Worm (Caenorhabditis elegans) whole organism, L4 larva: ENCODE results near the gene C23H5.8.

Source experiments
- D1046.2 ChIP-seq: fragments of 200-800 bp; sonication (Bioruptor generic); IDR thresholded peaks from 2 replicates; pipeline ENCODE4 v1.3.6; 2022; ENCODE audit warnings: missing genetic modification characterization, missing compliant biosample characterization
- F10B5.3 ChIP-seq: sonication (generic microtip); optimal IDR thresholded peaks from 2 replicates; lab custom pipeline; 2016; ENCODE audit warnings: mild to moderate bottlenecking, missing genetic modification characterization, missing compliant biosample characterization
- F26F4.8 ChIP-seq: fragments of 200-800 bp; sonication (Bioruptor generic); conservative IDR thresholded peaks from 2 replicates; pipeline ENCODE4 v1.3.6; 2022; ENCODE audit warnings: missing genetic modification characterization, missing compliant biosample characterization
- F37D6.2 ChIP-seq: sonication (generic microtip); optimal IDR thresholded peaks from 2 replicates; lab custom pipeline; 2016; ENCODE audit warnings: mild to moderate bottlenecking, missing genetic modification characterization, missing compliant biosample characterization
- T26A8.4 ChIP-seq: fragments of 200-800 bp; sonication (Bioruptor generic); IDR thresholded peaks from 2 replicates; pipeline ENCODE4 v1.3.6; 2022; ENCODE audit warnings: missing genetic modification characterization, missing compliant biosample characterization
- Y48G9A.11 ChIP-seq: fragments of 200-800 bp; sonication (Bioruptor generic); IDR thresholded peaks from 2 replicates; pipeline ENCODE4 v1.3.6; 2022; ENCODE audit warnings: missing genetic modification reagents, missing genetic modification characterization, missing compliant biosample characterization
- aha-1 ChIP-seq: fragments of 150-350 bp; peaks from one replicate; lab custom pipeline; 2014; ENCODE audit warnings: missing biosample characterization, missing genetic modification characterization
- attf-4 ChIP-seq: sonication (generic microtip); optimal IDR thresholded peaks from 3 replicates; lab custom pipeline; 2017; ENCODE audit warnings: missing biosample characterization, missing genetic modification characterization
- ceh-20 ChIP-seq: fragments of 200-800 bp; sonication (Bioruptor generic); IDR thresholded peaks from 2 replicates; pipeline ENCODE4 v1.3.6; 2022; ENCODE audit warnings: missing genetic modification reagents, missing genetic modification characterization, missing compliant biosample characterization
- ceh-28 ChIP-seq: fragments of 150-350 bp; optimal IDR thresholded peaks from 2 replicates; lab custom pipeline; 2014; ENCODE audit warnings: missing biosample characterization, missing genetic modification reagents, missing genetic modification characterization
- ceh-82 ChIP-seq: sonication (generic microtip); optimal IDR thresholded peaks from 2 replicates; lab custom pipeline; 2017; ENCODE audit warnings: missing biosample characterization, missing genetic modification characterization
- cey-2 ChIP-seq: sonication (generic microtip); optimal IDR thresholded peaks from 3 replicates; lab custom pipeline; 2017; ENCODE audit warnings: missing genetic modification characterization, mild to moderate bottlenecking, missing compliant biosample characterization, antibody characterized with exemption, borderline replicate concordance; ENCODE audit not compliant: insufficient read depth
- daf-16 ChIP-seq, 3 experiments: sonication (generic microtip); optimal IDR thresholded peaks; 2 replicates each; lab custom pipeline; 2016 to 2017; ENCODE audit warnings: missing genetic modification characterization in 3 of 3, missing genetic modification reagents in 3 of 3, mild to moderate bottlenecking in 2 of 3, missing compliant biosample characterization in 2 of 3, missing biosample characterization in 1 of 3, moderate library complexity in 1 of 3
- daf-8 ChIP-seq: fragments of 200-800 bp; sonication (Bioruptor generic); IDR thresholded peaks from 2 replicates; pipeline ENCODE4 v1.3.6; 2022; ENCODE audit warnings: missing genetic modification characterization, missing compliant biosample characterization
- dpl-1 ChIP-seq: fragments of 150-350 bp; optimal IDR thresholded peaks from 2 replicates; lab custom pipeline; 2014; ENCODE audit warnings: missing biosample characterization, missing genetic modification reagents, missing genetic modification characterization
- duxl-1 ChIP-seq: sonication (generic microtip); optimal IDR thresholded peaks from 2 replicates; lab custom pipeline; 2016; ENCODE audit warnings: mild to moderate bottlenecking, missing genetic modification characterization, moderate library complexity, missing compliant biosample characterization; ENCODE audit not compliant: poor library complexity
- fos-1 ChIP-seq: fragments of 150-350 bp; optimal IDR thresholded peaks from 2 replicates; lab custom pipeline; 2014; ENCODE audit warnings: missing biosample characterization, missing genetic modification characterization
- hlh-11 ChIP-seq: fragments of 200-800 bp; sonication (Bioruptor generic); optimal IDR thresholded peaks from 2 replicates; lab custom pipeline; 2018; ENCODE audit warnings: mild to moderate bottlenecking, missing genetic modification characterization, missing compliant biosample characterization
- hlh-30 ChIP-seq: sonication (generic microtip); optimal IDR thresholded peaks from 2 replicates; lab custom pipeline; 2017; ENCODE audit warnings: antibody characterized with exemption, mild to moderate bottlenecking, missing genetic modification characterization, missing compliant biosample characterization; ENCODE audit not compliant: insufficient read depth
- hmg-1.1 ChIP-seq: fragments of 200-800 bp; sonication (Bioruptor generic); IDR thresholded peaks from 2 replicates; pipeline ENCODE4 v1.3.6; 2022; ENCODE audit warnings: missing genetic modification reagents, missing genetic modification characterization, missing compliant biosample characterization
- lin-39 ChIP-seq: fragments of 150-350 bp; optimal IDR thresholded peaks from 2 replicates; lab custom pipeline; 2014; ENCODE audit warnings: missing biosample characterization, missing genetic modification reagents, missing genetic modification characterization
- madf-5 ChIP-seq, 2 experiments: fragments of 200-800 bp; sonication (Bioruptor generic); IDR thresholded peaks; 2 replicates each; pipeline ENCODE4 v1.3.6; 2022; ENCODE audit warnings: missing compliant biosample characterization in 2 of 2, missing genetic modification characterization in 2 of 2
- mdl-1 ChIP-seq, 2 experiments: fragments of 150-350 bp in 1 of 2; sonication (generic microtip) in 1 of 2; optimal IDR thresholded peaks; 2 replicates each; lab custom pipeline; 2014 to 2017; ENCODE audit warnings: missing biosample characterization in 2 of 2, missing genetic modification characterization in 2 of 2
- mdt-29 ChIP-seq: fragments of 200-800 bp; sonication (Bioruptor generic); IDR thresholded peaks from 2 replicates; pipeline ENCODE4 v1.3.6; 2022; ENCODE audit warnings: missing genetic modification reagents, missing genetic modification characterization, missing compliant biosample characterization
- mxl-3 ChIP-seq: fragments of 200-800 bp; sonication (Bioruptor generic); optimal IDR thresholded peaks from 2 replicates; lab custom pipeline; 2018; ENCODE audit warnings: mild to moderate bottlenecking, missing genetic modification characterization, missing compliant biosample characterization
- nhr-102 ChIP-seq: sonication (generic microtip); optimal IDR thresholded peaks from 2 replicates; lab custom pipeline; 2016; ENCODE audit warnings: mild to moderate bottlenecking, missing genetic modification characterization, moderate library complexity, missing compliant biosample characterization
- nhr-11 ChIP-seq: fragments of 150-350 bp; optimal IDR thresholded peaks from 2 replicates; lab custom pipeline; 2014; ENCODE audit warnings: missing biosample characterization, missing genetic modification characterization
- nhr-25 ChIP-seq: sonication (generic microtip); optimal IDR thresholded peaks from 2 replicates; lab custom pipeline; 2017; ENCODE audit warnings: missing genetic modification characterization, mild to moderate bottlenecking, missing compliant biosample characterization, antibody characterized with exemption, moderate library complexity, borderline replicate concordance; ENCODE audit not compliant: insufficient read depth
- nhr-48 ChIP-seq: sonication (generic microtip); optimal IDR thresholded peaks from 2 replicates; lab custom pipeline; 2016; ENCODE audit warnings: mild to moderate bottlenecking, missing genetic modification characterization, missing compliant biosample characterization
- nhr-76 ChIP-seq: fragments of 150-350 bp; optimal IDR thresholded peaks from 2 replicates; lab custom pipeline; 2014; ENCODE audit warnings: missing biosample characterization, missing genetic modification characterization
- pha-4 ChIP-seq, 2 experiments: fragments of 150-350 bp in 1 of 2; fragments of 200-800 bp in 1 of 2; sonication (Bioruptor generic) in 1 of 2; IDR thresholded peaks in 1 of 2; optimal IDR thresholded peaks in 1 of 2; 2 replicates each; pipeline versions ENCODE4 v1.3.6 to Lab custom; 2014 to 2022; ENCODE audit warnings: missing genetic modification characterization in 2 of 2, missing genetic modification reagents in 2 of 2, missing biosample characterization in 1 of 2, missing compliant biosample characterization in 1 of 2
- set-16 ChIP-seq: fragments of 200-800 bp; sonication (Bioruptor generic); IDR thresholded peaks from 2 replicates; pipeline ENCODE4 v1.3.6; 2022; ENCODE audit warnings: missing genetic modification reagents, missing genetic modification characterization, missing compliant biosample characterization
- snpc-1.2 ChIP-seq: fragments of 200-800 bp; sonication (Bioruptor generic); IDR thresholded peaks from 2 replicates; pipeline ENCODE4 v1.3.6; 2022; ENCODE audit warnings: missing genetic modification reagents, missing genetic modification characterization, missing compliant biosample characterization
- tra-1 ChIP-seq: fragments of 200-800 bp; sonication (Bioruptor generic); IDR thresholded peaks from 2 replicates; pipeline ENCODE4 v1.3.6; 2022; ENCODE audit warnings: missing genetic modification reagents, missing genetic modification characterization, missing compliant biosample characterization
- unc-130 ChIP-seq: sonication (generic microtip); optimal IDR thresholded peaks from 2 replicates; lab custom pipeline; 2016; ENCODE audit warnings: missing genetic modification reagents, missing genetic modification characterization, missing compliant biosample characterization
- unc-39 ChIP-seq: sonication (generic microtip); optimal IDR thresholded peaks from 2 replicates; lab custom pipeline; 2017; ENCODE audit warnings: missing biosample characterization, missing genetic modification characterization
- unc-62 ChIP-seq, 3 experiments: fragments of 150-350 bp in 1 of 3; sonication (generic microtip); optimal IDR thresholded peaks in 2 of 3; peaks in 1 of 3; 1 replicate in 1 of 3; 2 replicates in 2 of 3; lab custom pipeline; 2014 to 2017; ENCODE audit warnings: missing biosample characterization in 3 of 3, missing genetic modification characterization in 3 of 3, missing genetic modification reagents in 3 of 3, missing genotype in 1 of 3
- ztf-11 ChIP-seq: fragments of 150-350 bp; optimal IDR thresholded peaks from 2 replicates; lab custom pipeline; 2014; ENCODE audit warnings: missing biosample characterization, missing genetic modification characterization
- ztf-7 ChIP-seq: fragments of 150-350 bp; optimal IDR thresholded peaks from 2 replicates; lab custom pipeline; 2014; ENCODE audit warnings: missing biosample characterization, missing genetic modification characterization

Gene C23H5.8

DNA sequence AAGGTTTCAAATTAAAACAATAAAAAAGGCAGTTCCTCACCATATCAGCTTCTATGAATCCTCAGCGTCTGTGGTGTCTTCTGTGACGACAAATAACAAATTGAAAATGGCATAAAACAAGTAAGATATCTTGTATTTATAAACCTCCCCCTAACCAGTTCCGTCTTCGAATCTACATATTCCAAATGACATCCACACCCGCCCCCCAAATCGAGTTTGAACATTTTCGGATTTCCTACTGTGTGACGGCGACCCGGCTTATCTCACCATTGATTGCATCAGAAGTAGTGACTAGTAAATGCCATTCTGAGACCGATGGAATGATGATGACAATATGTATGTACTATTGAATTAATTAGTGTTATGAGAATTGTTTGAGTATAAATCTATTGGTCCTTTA is 15.5 kb upstream of the C23H5.8 start, which contains the start of gene grl-20:
grl-20 (minus strand) TSS at position 101 of the 400 bp plus-strand sequence.
- peak in 1 of 2 experiments; percentile 27 for TF ChIP-seq unc-62 (GFP tag; optimal IDR thresholded peaks at IDR 0.05 in 1 of 2; lab: Kevin White, UChicago)
- no peak for TF ChIP-seq unc-62 (tag; optimal IDR thresholded peaks at IDR 0.05; lab: Kevin White, UChicago)
- TF ChIP-seq pha-4 (GFP tag; IDR thresholded peaks at IDR 0.05; lab: Robert Waterston, UW), result no peak
- TF ChIP-seq pha-4 (tag; optimal IDR thresholded peaks at IDR 0.05; lab: Kevin White, UChicago), result no peak

DNA sequence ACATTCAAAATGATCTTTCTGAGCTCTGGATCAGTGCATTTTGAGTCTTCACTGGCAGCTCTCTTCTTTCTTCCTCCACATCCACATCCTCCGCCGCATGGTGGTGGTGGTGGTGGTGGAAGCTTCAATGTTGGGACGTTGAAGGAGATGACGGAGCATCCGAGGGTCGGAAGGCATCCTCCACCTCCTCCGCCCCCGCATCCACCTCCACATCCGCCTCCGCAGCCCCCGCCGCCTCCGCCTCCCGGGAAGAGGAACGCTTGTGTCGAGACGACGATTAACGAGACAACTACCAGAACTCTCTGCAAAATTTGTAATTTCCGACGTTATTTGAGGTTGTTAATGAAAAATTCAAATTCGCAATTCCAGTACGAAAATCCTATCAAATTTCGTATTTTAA is 14.2 kb upstream of the C23H5.8 start:
- TF ChIP-seq madf-5 (GFP tag; IDR thresholded peaks at IDR 0.05; lab: Robert Waterston, UW), result 0 out of 4 replicates have a peak, but pooled peaks of 1 of the 2 experiments have one; percentile 18
- TF ChIP-seq set-16, result peak; percentile 96
- no peak for TF ChIP-seq fos-1
- no peak for TF ChIP-seq nhr-76 (tag; lab: Kevin White, UChicago)
- no peak for TF ChIP-seq daf-8 (GFP tag; lab: Robert Waterston, UW)
- TF ChIP-seq ztf-7 (tag; lab: Kevin White, UChicago), result no peak

DNA sequence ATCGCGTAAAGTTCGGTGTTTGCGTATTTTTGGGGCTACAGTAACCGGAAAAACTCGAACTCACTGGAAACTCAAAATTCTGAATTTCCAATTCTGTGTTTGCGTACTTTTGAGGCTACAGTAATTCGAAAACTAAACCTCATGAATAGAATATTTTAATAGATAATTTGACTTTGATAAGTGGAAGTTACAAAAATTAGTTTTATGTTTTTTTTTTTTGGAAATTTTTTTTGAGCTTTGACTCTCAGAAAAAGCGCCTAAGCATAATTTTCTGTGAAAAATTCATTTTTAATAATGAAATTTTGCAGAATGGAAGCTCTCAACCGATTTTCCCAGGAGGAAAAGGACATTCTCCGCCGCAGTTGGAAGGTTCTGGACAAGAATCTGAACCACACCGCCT is 9.3 kb upstream of the C23H5.8 start, which contains the start of gene glb-7:
glb-7 (plus strand) TSS at position 301 of the 400 bp plus-strand sequence.
- TF ChIP-seq fos-1, result no peak
- TF ChIP-seq mdt-29, result no peak
- no peak for TF ChIP-seq ceh-20 (GFP tag; lab: Robert Waterston, UW)
- no peak for TF ChIP-seq dpl-1
- TF ChIP-seq ceh-28, result no peak
- no peak for TF ChIP-seq ceh-82 (tag; lab: Kevin White, UChicago)
- no peak for TF ChIP-seq hlh-11 (tag; lab: Kevin White, UChicago)
- TF ChIP-seq ztf-11, result no peak
- no peak for TF ChIP-seq mdl-1 (tag; optimal IDR thresholded peaks at IDR 0.05; lab: Kevin White, UChicago)
- TF ChIP-seq unc-130, result no peak
- no peak for TF ChIP-seq F10B5.3 (tag; lab: Kevin White, UChicago)
- no peak for TF ChIP-seq lin-39 (tag; lab: Kevin White, UChicago)
- no peak for TF ChIP-seq F26F4.8 (GFP tag; lab: Robert Waterston, UW)
- no peak for TF ChIP-seq hmg-1.1 (GFP tag; lab: Robert Waterston, UW)
- no peak for TF ChIP-seq nhr-76 (tag; lab: Kevin White, UChicago)
- no peak for TF ChIP-seq hlh-30
- no peak for TF ChIP-seq daf-8 (GFP tag; lab: Robert Waterston, UW)
- TF ChIP-seq snpc-1.2 (GFP tag; lab: Robert Waterston, UW), result no peak
- TF ChIP-seq, all 104 proteins: peak for 0

DNA sequence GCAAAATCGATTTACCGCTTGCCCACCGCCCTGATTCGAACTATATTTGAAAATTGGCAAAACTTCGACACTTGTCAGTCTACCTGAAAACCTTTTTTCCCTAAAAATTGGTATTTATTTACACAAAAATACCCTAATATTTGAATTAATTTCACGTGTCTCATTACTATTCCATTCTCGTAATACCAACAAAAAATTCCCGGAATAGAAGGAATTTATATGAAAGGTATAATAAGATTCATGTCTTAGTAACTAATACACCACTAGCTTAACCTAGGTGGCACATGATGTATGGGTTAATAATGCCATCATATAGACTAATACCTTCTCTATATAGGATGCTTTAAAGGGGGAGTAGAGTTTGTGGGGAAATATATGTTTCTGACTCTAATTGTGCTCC is 4.1 kb upstream of the C23H5.8 start:
- TF ChIP-seq unc-62 (GFP tag; optimal IDR thresholded peaks at IDR 0.05 in 1 of 2; lab: Kevin White, UChicago) (no peak), unc-62 (tag; optimal IDR thresholded peaks at IDR 0.05; lab: Kevin White, UChicago) (no peak), ceh-82 (tag; lab: Kevin White, UChicago) (no peak)

DNA sequence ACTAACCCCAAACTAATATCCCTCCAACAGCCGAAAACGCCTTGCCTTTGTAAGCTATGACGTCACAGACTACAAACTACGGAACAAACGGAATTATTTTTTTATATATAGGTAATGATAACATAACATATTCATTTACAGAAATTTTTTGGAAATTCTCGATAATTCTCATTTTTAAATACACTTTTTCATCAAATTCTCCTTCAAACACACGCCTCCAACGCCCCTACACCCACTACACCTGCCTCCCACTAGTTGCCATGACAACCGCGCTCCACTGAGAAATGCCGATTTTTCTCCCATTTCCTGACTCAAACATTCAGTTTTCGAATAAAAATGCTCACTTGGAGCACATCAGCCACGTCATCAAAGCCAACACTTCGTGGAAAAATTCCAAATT is 1.1 kb upstream of the C23H5.8 start, which contains the start of gene xbx-4:
xbx-4 (plus strand) TSS at position 301 of the 400 bp plus-strand sequence.
- peak; percentile 80 for TF ChIP-seq aha-1 (tag; lab: Kevin White, UChicago)
- no peak for TF ChIP-seq attf-4

DNA sequence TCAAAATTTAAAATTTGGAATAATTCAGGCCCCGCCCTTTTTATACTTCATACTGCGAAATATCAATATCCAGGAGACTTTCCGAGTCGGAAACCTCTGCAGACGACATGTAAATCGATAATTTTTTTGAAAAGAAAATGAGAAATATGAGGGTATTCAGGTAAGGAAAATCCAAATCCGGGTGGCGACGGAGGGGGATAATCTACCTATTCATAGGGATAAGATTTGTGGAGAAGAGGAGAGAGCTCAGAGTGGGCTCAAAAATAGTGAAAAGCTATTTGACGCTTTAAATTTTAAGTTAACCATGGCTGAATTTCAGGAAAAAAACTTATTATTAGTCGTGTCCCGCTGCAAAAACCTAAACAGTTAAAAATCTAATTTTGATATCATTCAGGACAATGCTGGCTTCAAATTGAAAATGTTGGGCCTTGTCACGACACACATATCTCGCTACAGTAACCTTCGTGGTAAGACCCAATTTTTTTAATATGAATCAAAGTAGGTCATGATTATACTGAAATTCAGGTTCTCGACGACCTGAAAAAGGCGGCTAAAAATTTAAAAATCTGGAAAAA is 1.8 kb downstream of the C23H5.8 start, which contains the start of gene che-6:
che-6 (minus strand) TSS at position 109 of the 575 bp plus-strand sequence.
- peak; percentile 9 for TF ChIP-seq nhr-48 (tag; lab: Kevin White, UChicago)
- no peak for TF ChIP-seq duxl-1 (tag; lab: Kevin White, UChicago)
- no peak for TF ChIP-seq tra-1
- TF ChIP-seq nhr-25 (tag; lab: Kevin White, UChicago), result no peak
- TF ChIP-seq T26A8.4 (GFP tag; lab: Robert Waterston, UW), result 0 out of 2 replicates have a peak, but pooled peaks have one; percentile 29
- TF ChIP-seq mxl-3, result no peak
- peak; percentile 37 for TF ChIP-seq nhr-102 (tag; lab: Kevin White, UChicago)
- no peak for TF ChIP-seq attf-4
- no peak for TF ChIP-seq Y48G9A.11 (GFP tag; lab: Robert Waterston, UW)
- TF ChIP-seq cey-2, result no peak
- TF ChIP-seq unc-39 (tag; lab: Kevin White, UChicago), result no peak
- TF ChIP-seq daf-16 (GFP tag; optimal IDR thresholded peaks at IDR 0.05; lab: Kevin White, UChicago), result no peak
- TF ChIP-seq daf-16 (tag; optimal IDR thresholded peaks at IDR 0.05; lab: Kevin White, UChicago), result peak; percentile 22
- no peak for TF ChIP-seq D1046.2 (GFP tag; lab: Robert Waterston, UW)
- TF ChIP-seq nhr-11 (tag; lab: Kevin White, UChicago), result no peak
- no peak for TF ChIP-seq F37D6.2
